Worm (Caenorhabditis elegans) whole organism, midembryonic: Measurements from ENCODE around the gene rps-25.

ENCODE experiments used
- T22C8.4 ChIP-seq: fragments of 200-800 bp; sonication (Bioruptor generic); IDR thresholded peaks from 2 replicates; pipeline ENCODE4 v1.3.6; 2022; ENCODE audit warnings: missing genetic modification characterization, missing compliant biosample characterization
- cog-1 ChIP-seq: sonication (generic microtip); optimal IDR thresholded peaks from 2 replicates; lab custom pipeline; 2016; ENCODE audit warnings: missing genetic modification characterization, missing compliant biosample characterization
- flt-1 ChIP-seq: fragments of 200-800 bp; sonication (Bioruptor generic); IDR thresholded peaks from 2 replicates; pipeline ENCODE4 v1.3.6; 2022; ENCODE audit warnings: missing genetic modification characterization, missing compliant biosample characterization
- klf-2 ChIP-seq: fragments of 200-800 bp; sonication (Bioruptor generic); conservative IDR thresholded peaks from 2 replicates; pipeline ENCODE4 v1.3.6; 2022; ENCODE audit warnings: missing genetic modification reagents, missing genetic modification characterization, missing compliant biosample characterization
- med-1 ChIP-seq: sonication (generic microtip); optimal IDR thresholded peaks from 2 replicates; lab custom pipeline; 2017; ENCODE audit warnings: missing genetic modification characterization, mild to moderate bottlenecking, missing compliant biosample characterization, antibody characterized with exemption, missing genetic modification reagents; ENCODE audit not compliant: insufficient read depth
- ref-1 ChIP-seq: fragments of 200-800 bp; sonication (Bioruptor generic); conservative IDR thresholded peaks from 2 replicates; pipeline ENCODE4 v1.3.6; 2022; ENCODE audit warnings: missing genetic modification reagents, missing genetic modification characterization, missing compliant biosample characterization
- tab-1 ChIP-seq: fragments of 200-800 bp; sonication (Bioruptor generic); IDR thresholded peaks from 2 replicates; pipeline ENCODE4 v1.3.6; 2022; ENCODE audit warnings: missing genetic modification characterization, missing compliant biosample characterization
- ztf-29 ChIP-seq: fragments of 200-800 bp; sonication (Bioruptor generic); IDR thresholded peaks from 2 replicates; pipeline ENCODE4 v1.3.6; 2022; ENCODE audit warnings: missing genetic modification reagents, missing genetic modification characterization, missing compliant biosample characterization

DNA sequence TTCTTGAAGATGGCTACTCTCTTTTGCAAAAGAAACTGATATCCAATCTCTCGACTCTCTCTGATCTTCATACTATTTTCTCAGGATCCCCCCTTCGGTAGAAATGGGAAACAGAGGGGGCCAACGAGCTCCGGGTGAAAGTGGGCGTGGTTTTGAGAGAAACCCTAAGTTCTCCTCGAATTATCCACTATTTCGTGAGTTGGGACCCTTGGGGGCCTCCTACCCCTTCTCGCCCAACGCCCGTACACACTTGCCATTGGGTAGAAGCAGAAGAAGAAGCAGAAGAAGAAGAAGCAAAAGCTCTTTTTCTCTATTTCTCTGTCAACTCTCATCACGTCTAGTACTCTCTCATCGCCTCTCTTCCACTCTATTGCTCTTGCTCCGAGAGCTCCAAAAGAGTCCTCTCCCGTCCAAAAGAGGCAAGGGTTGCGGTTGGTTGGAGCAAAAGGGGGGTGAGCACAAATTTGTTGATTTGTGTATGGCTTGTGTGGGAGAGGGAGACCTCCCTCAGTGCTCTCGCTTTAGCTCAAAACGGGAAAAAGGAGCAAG is 26.6 kb upstream of the rps-25 start:
- TF ChIP-seq flt-1 (GFP tag; lab: Robert Waterston, UW) = peak; percentile 59; the same call in 1 of the 2 replicates
- TF ChIP-seq ztf-29 = no peak
- TF ChIP-seq T22C8.4 (GFP tag; lab: Robert Waterston, UW) = no peak
- no peak for TF ChIP-seq klf-2
- no peak; the same call in 1 of the 2 replicates for TF ChIP-seq tab-1
- TF ChIP-seq med-1 (GFP tag; lab: Kevin White, UChicago) = no peak
- TF ChIP-seq cog-1 = peak; percentile 56
- no peak for TF ChIP-seq ref-1 (GFP tag; lab: Robert Waterston, UW)
